Fruit fly (Drosophila melanogaster): Measurements from ENCODE around the gene SLC5A11.

DNA sequence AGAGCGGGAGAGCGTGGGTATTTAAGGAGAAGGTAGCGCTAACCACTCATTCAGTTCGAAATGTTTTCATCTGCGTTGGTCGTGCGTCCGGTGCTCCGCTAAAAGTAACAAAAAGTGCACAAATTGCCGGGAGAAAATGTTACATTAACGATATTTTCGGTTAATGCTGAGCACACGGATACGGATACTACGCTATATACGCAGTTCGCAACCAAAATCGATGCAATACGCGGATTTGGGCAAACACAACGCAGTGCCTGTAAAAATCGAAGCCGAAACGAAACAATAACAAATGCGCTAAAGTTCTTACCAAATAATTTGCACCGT lies 41.9 kb downstream of the SLC5A11 start, which contains the start of gene Piezo:
- TF ChIP-seq psq (optimal IDR thresholded peaks at IDR 0.05): no peak
- no peak for TF ChIP-seq usp (GFP tag; optimal IDR thresholded peaks at IDR 0.05)
